Fruit fly (Drosophila melanogaster) whole organism, embryonic: ENCODE measurements around the gene ATPsynD.

Experiments
- CG1792 ChIP-seq: fragments of 200-800 bp; sonication (Bioruptor generic); optimal IDR thresholded peaks from 2 replicates; lab custom pipeline; 2016; ENCODE audit warnings: missing biosample characterization, missing genetic modification characterization
- NK7.1 ChIP-seq: fragments of 200-800 bp; sonication (Bioruptor generic); optimal IDR thresholded peaks from 3 replicates; lab custom pipeline; 2016; ENCODE audit warnings: missing biosample characterization, missing genetic modification characterization

DNA sequence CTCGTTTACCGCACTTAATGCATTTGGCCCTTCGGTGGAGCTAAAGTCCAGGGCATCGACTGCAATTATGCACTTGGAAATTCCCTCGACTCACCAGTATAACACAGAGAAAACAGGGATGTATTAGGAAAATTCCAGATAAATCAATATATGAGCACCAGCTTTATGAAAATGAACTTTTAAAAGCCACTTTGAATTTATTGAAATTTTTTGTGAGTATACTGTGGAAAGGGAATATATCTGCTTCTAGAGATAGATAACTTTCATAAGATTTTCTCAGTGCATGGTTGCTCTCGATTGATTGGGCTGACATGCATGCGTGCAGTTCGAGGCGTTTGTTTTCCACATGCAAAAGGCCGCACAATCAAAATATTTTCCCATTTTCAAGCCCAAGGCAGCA, 11.0 kb downstream of the ATPsynD start:
- no peak for TF ChIP-seq NK7.1 (GFP tag; lab: Kevin White, UChicago)
- no peak for TF ChIP-seq CG1792 (GFP tag; lab: Kevin White, UChicago)
